Fruit fly (Drosophila melanogaster) whole organism, embryonic: ENCODE data around the gene Nrd1.
A peak's percentile ranks its signal among the peaks of the same experiment; 100 is the strongest.

Experiments used
- CG11560 ChIP-seq: fragments of 200-800 bp; sonication (Bioruptor generic); IDR thresholded peaks from 3 replicates; pipeline ENCODE4 v1.3.6; 2022; ENCODE audit warnings: missing biosample characterization, missing genetic modification characterization
- CG11695 ChIP-seq: fragments of 200-800 bp; sonication (Bioruptor generic); IDR thresholded peaks from 3 replicates; pipeline ENCODE4 v1.3.6; 2022; ENCODE audit warnings: missing biosample characterization, missing genetic modification characterization
- CG12071 ChIP-seq: fragments of 200-800 bp; sonication (Bioruptor generic); optimal IDR thresholded peaks from 3 replicates; lab custom pipeline; 2018; ENCODE audit warnings: missing biosample characterization, mild to moderate bottlenecking, missing genetic modification characterization
- CG12299 ChIP-seq: fragments of 200-800 bp; sonication (Bioruptor generic); optimal IDR thresholded peaks from 2 replicates; lab custom pipeline; 2018; ENCODE audit warnings: missing biosample characterization, mild to moderate bottlenecking, missing genetic modification characterization
- CG13424 ChIP-seq: fragments of 200-800 bp; sonication (Bioruptor generic); optimal IDR thresholded peaks from 2 replicates; lab custom pipeline; 2019; ENCODE audit warnings: missing biosample characterization, mild to moderate bottlenecking, missing genetic modification characterization, moderate library complexity
- CG14860 ChIP-seq: fragments of 200-800 bp; sonication (Bioruptor generic); IDR thresholded peaks from 3 replicates; pipeline ENCODE4 v1.3.6; 2022; ENCODE audit warnings: missing biosample characterization, missing genetic modification characterization; ENCODE audit not compliant: partially characterized antibody
- CG15011 ChIP-seq: fragments of 200-800 bp; sonication (Bioruptor generic); optimal IDR thresholded peaks from 3 replicates; lab custom pipeline; 2018; ENCODE audit warnings: missing biosample characterization, mild to moderate bottlenecking, missing genetic modification characterization
- CG15269 ChIP-seq: fragments of 200-800 bp; sonication (Bioruptor generic); optimal IDR thresholded peaks from 2 replicates; lab custom pipeline; 2018; ENCODE audit warnings: missing biosample characterization, mild to moderate bottlenecking, missing genetic modification characterization, moderate library complexity
- CG15514 ChIP-seq: fragments of 200-800 bp; sonication (Bioruptor generic); optimal IDR thresholded peaks from 3 replicates; lab custom pipeline; 2017; ENCODE audit warnings: missing biosample characterization, missing genetic modification characterization, mild to moderate bottlenecking, moderate library complexity, missing genetic modification reagents
- CG17359 ChIP-seq: fragments of 200-800 bp; sonication (Bioruptor generic); optimal IDR thresholded peaks from 3 replicates; lab custom pipeline; 2018; ENCODE audit warnings: missing biosample characterization, mild to moderate bottlenecking, missing genetic modification characterization, moderate library complexity
- CG2678 ChIP-seq: fragments of 200-800 bp; sonication (Bioruptor generic); optimal IDR thresholded peaks from 3 replicates; lab custom pipeline; 2019; ENCODE audit warnings: missing biosample characterization, mild to moderate bottlenecking, missing genetic modification characterization, moderate library complexity
- CG2712 ChIP-seq: fragments of 200-800 bp; optimal IDR thresholded peaks from 3 replicates; lab custom pipeline; 2019; ENCODE audit warnings: missing biosample characterization, mild to moderate bottlenecking, missing genetic modification characterization, moderate library complexity
- CG3281 ChIP-seq: fragments of 200-800 bp; sonication (Bioruptor generic); optimal IDR thresholded peaks from 3 replicates; lab custom pipeline; 2017; ENCODE audit warnings: missing biosample characterization, mild to moderate bottlenecking, missing genetic modification characterization
- CG4707 ChIP-seq: fragments of 200-800 bp; sonication (Bioruptor generic); optimal IDR thresholded peaks from 2 replicates; lab custom pipeline; 2018; ENCODE audit warnings: missing biosample characterization, mild to moderate bottlenecking, missing genetic modification characterization, moderate library complexity
- CG6854 ChIP-seq: fragments of 200-800 bp; sonication (Bioruptor generic); optimal IDR thresholded peaks from 3 replicates; lab custom pipeline; 2017; ENCODE audit warnings: missing biosample characterization, mild to moderate bottlenecking, missing genetic modification characterization
- CG7372 ChIP-seq: fragments of 200-800 bp; sonication (Bioruptor generic); IDR thresholded peaks from 2 replicates; pipeline ENCODE4 v1.3.6; 2022; ENCODE audit warnings: missing biosample characterization, missing genetic modification characterization
- CG7928 ChIP-seq: fragments of 200-800 bp; sonication (Bioruptor generic); optimal IDR thresholded peaks from 2 replicates; lab custom pipeline; 2017; ENCODE audit warnings: missing biosample characterization, mild to moderate bottlenecking, missing genetic modification characterization
- CG7987 ChIP-seq: fragments of 200-800 bp; sonication (Bioruptor generic); optimal IDR thresholded peaks from 2 replicates; lab custom pipeline; 2018; ENCODE audit warnings: missing biosample characterization, mild to moderate bottlenecking, missing genetic modification characterization, moderate library complexity
- CG8089 ChIP-seq: fragments of 200-800 bp; sonication (Bioruptor generic); optimal IDR thresholded peaks from 3 replicates; lab custom pipeline; 2016; ENCODE audit warnings: missing biosample characterization, missing genetic modification characterization
- CG8290 ChIP-seq, 3 experiments: fragments of 200-800 bp; sonication (Bioruptor generic); optimal IDR thresholded peaks; 2 replicates each; lab custom pipeline; 2016 to 2019; ENCODE audit warnings: missing biosample characterization in 3 of 3, missing genetic modification characterization in 3 of 3, mild to moderate bottlenecking in 2 of 3, moderate library complexity in 1 of 3
- CG8924 ChIP-seq: fragments of 200-800 bp; optimal IDR thresholded peaks from 3 replicates; lab custom pipeline; 2019; ENCODE audit warnings: missing biosample characterization, mild to moderate bottlenecking, missing genetic modification characterization, moderate library complexity
- E2f1 ChIP-seq: fragments of 200-800 bp; sonication (Bioruptor generic); IDR thresholded peaks from 2 replicates; pipeline ENCODE4 v1.3.6; 2022; ENCODE audit warnings: missing biosample characterization, missing genetic modification characterization
- Elba2 ChIP-seq: fragments of 200-800 bp; sonication (Bioruptor generic); optimal IDR thresholded peaks from 3 replicates; lab custom pipeline; 2016; ENCODE audit warnings: missing biosample characterization, missing genetic modification characterization
- Fer3 ChIP-seq: fragments of 200-800 bp; sonication (Bioruptor generic); optimal IDR thresholded peaks from 2 replicates; lab custom pipeline; 2018; ENCODE audit warnings: missing biosample characterization, mild to moderate bottlenecking, missing genetic modification characterization, moderate library complexity
- Meics ChIP-seq: fragments of 200-800 bp; sonication (Bioruptor generic); optimal IDR thresholded peaks from 2 replicates; lab custom pipeline; 2017; ENCODE audit warnings: missing biosample characterization, mild to moderate bottlenecking, missing genetic modification characterization
- Mrtf ChIP-seq: fragments of 200-800 bp; sonication (Bioruptor generic); IDR thresholded peaks from 3 replicates; pipeline ENCODE4 v1.3.6; 2022; ENCODE audit warnings: missing biosample characterization, missing genetic modification characterization
- Rfx ChIP-seq: fragments of 200-800 bp; sonication (Bioruptor generic); IDR thresholded peaks from 2 replicates; pipeline ENCODE4 v1.3.6; 2022; ENCODE audit warnings: missing biosample characterization, missing genetic modification characterization
- Tbp ChIP-seq: fragments of >200 bp; optimal IDR thresholded peaks from 2 replicates; lab custom pipeline; 2018; ENCODE audit warnings: missing biosample characterization, missing genetic modification characterization
- cas ChIP-seq: fragments of 200-800 bp; sonication (Bioruptor generic); IDR thresholded peaks from 2 replicates; pipeline ENCODE4 v1.3.6; 2022; ENCODE audit warnings: missing biosample characterization, missing genetic modification characterization
- chif ChIP-seq, 2 experiments: fragments of 200-800 bp; sonication (Bioruptor generic); optimal IDR thresholded peaks; 3 replicates each; lab custom pipeline; 2016; ENCODE audit warnings: missing biosample characterization in 2 of 2, missing genetic modification characterization in 2 of 2
- ci ChIP-seq: fragments of 200-800 bp; sonication (Bioruptor generic); IDR thresholded peaks from 3 replicates; pipeline ENCODE4 v1.3.6; 2022; ENCODE audit warnings: missing biosample characterization, missing genetic modification characterization
- dati ChIP-seq: fragments of 200-800 bp; sonication (Bioruptor generic); IDR thresholded peaks from 2 replicates; pipeline ENCODE4 v1.3.6; 2022; ENCODE audit warnings: missing biosample characterization, missing genetic modification characterization
- dm ChIP-seq: fragments of 200-800 bp; sonication (Bioruptor generic); optimal IDR thresholded peaks from 3 replicates; lab custom pipeline; 2016; ENCODE audit warnings: missing biosample characterization, missing genetic modification characterization
- ewg ChIP-seq: fragments of 200-800 bp; sonication (Bioruptor generic); optimal IDR thresholded peaks from 3 replicates; lab custom pipeline; 2017; ENCODE audit warnings: mild to moderate bottlenecking, missing biosample characterization, missing genetic modification reagents, missing genetic modification characterization
- fu2 ChIP-seq: fragments of 200-800 bp; sonication (Bioruptor generic); optimal IDR thresholded peaks from 2 replicates; lab custom pipeline; 2016; ENCODE audit warnings: missing biosample characterization, missing genetic modification characterization
- gsb-n ChIP-seq: fragments of 200-800 bp; sonication (Bioruptor generic); optimal IDR thresholded peaks from 3 replicates; lab custom pipeline; 2018; ENCODE audit warnings: missing biosample characterization, mild to moderate bottlenecking, missing genetic modification characterization
- knrl ChIP-seq: fragments of 200-800 bp; sonication (Bioruptor generic); IDR thresholded peaks from 3 replicates; pipeline ENCODE4 v1.3.6; 2022; ENCODE audit warnings: missing biosample characterization, missing genetic modification characterization; ENCODE audit not compliant: partially characterized antibody
- oc ChIP-seq: fragments of 200-800 bp; sonication (Bioruptor generic); optimal IDR thresholded peaks from 2 replicates; lab custom pipeline; 2018; ENCODE audit warnings: missing biosample characterization, mild to moderate bottlenecking, missing genetic modification characterization, moderate library complexity
- pfk ChIP-seq: fragments of 200-800 bp; sonication (Bioruptor generic); optimal IDR thresholded peaks from 2 replicates; lab custom pipeline; 2018; ENCODE audit warnings: missing biosample characterization, mild to moderate bottlenecking, missing genetic modification characterization, moderate library complexity
- prd ChIP-seq, 3 experiments: fragments of >200 bp in 2 of 3; fragments of 200-800 bp in 1 of 3; sonication (Bioruptor generic) in 1 of 3; optimal IDR thresholded peaks in 2 of 3; IDR thresholded peaks in 1 of 3; 2 replicates in 2 of 3; 3 replicates in 1 of 3; pipeline versions ENCODE4 v1.3.6 to Lab custom; 2017 to 2022; ENCODE audit warnings: missing biosample characterization in 1 of 3, missing genetic modification characterization in 1 of 3
- psq ChIP-seq: fragments of 200-800 bp; sonication (Bioruptor generic); optimal IDR thresholded peaks from 2 replicates; lab custom pipeline; 2017; ENCODE audit warnings: missing biosample characterization, missing genetic modification characterization
- pzg ChIP-seq: fragments of 200-800 bp; sonication (Bioruptor generic); optimal IDR thresholded peaks from 3 replicates; lab custom pipeline; 2018; ENCODE audit warnings: missing biosample characterization, mild to moderate bottlenecking, missing genetic modification characterization, moderate library complexity
- repo ChIP-seq: fragments of 200-800 bp; sonication (Bioruptor generic); optimal IDR thresholded peaks from 2 replicates; lab custom pipeline; 2016; ENCODE audit warnings: missing biosample characterization, missing genetic modification characterization
- rib ChIP-seq: fragments of 200-800 bp; sonication (Bioruptor generic); IDR thresholded peaks from 2 replicates; pipeline ENCODE4 v1.3.6; 2022; ENCODE audit warnings: missing biosample characterization, missing genetic modification characterization
- schlank ChIP-seq: fragments of 200-800 bp; sonication (Bioruptor generic); optimal IDR thresholded peaks from 2 replicates; lab custom pipeline; 2018; ENCODE audit warnings: missing biosample characterization, mild to moderate bottlenecking, missing genetic modification characterization
- sisA ChIP-seq: fragments of 200-800 bp; sonication (Bioruptor generic); IDR thresholded peaks from 2 replicates; pipeline ENCODE4 v1.3.6; 2022; ENCODE audit warnings: missing biosample characterization, missing genetic modification characterization
- stwl ChIP-seq: fragments of 200-800 bp; sonication (Bioruptor generic); optimal IDR thresholded peaks from 3 replicates; lab custom pipeline; 2018; ENCODE audit warnings: missing biosample characterization, mild to moderate bottlenecking, missing genetic modification characterization, moderate library complexity
- tap ChIP-seq: fragments of 200-800 bp; optimal IDR thresholded peaks from 3 replicates; lab custom pipeline; 2019; ENCODE audit warnings: missing biosample characterization, mild to moderate bottlenecking, missing genetic modification characterization, moderate library complexity
- trh ChIP-seq: fragments of 200-800 bp; sonication (Bioruptor generic); optimal IDR thresholded peaks from 2 replicates; lab custom pipeline; 2016; ENCODE audit warnings: missing biosample characterization, missing genetic modification characterization
- tup ChIP-seq: fragments of 200-800 bp; sonication (Bioruptor generic); optimal IDR thresholded peaks from 2 replicates; lab custom pipeline; 2016; ENCODE audit warnings: missing biosample characterization, mild to moderate bottlenecking, missing genetic modification characterization, moderate library complexity

The Nrd1 gene

dm6 chrX:11821946-11822345, 46.7 kb downstream of the Nrd1 start (continued):
- no peak for TF ChIP-seq CG17359 (tag; lab: Kevin White, UChicago)
- peak; percentile 28 for TF ChIP-seq CG2678
- TF ChIP-seq CG3281 (GFP tag; lab: Kevin White, UChicago) = peak; percentile 24
- TF ChIP-seq stwl = no peak
- TF ChIP-seq Elba2 (GFP tag; lab: Kevin White, UChicago) = no peak
- peak; percentile 95 for TF ChIP-seq pfk
- no peak for TF ChIP-seq CG12299 (tag; lab: Kevin White, UChicago)
- TF ChIP-seq CG8290 (GFP tag; optimal IDR thresholded peaks at IDR 0.05; lab: Kevin White, UChicago) = no peak
- TF ChIP-seq CG8290 (tag; optimal IDR thresholded peaks at IDR 0.05; lab: Kevin White, UChicago) = no peak
- no peak for TF ChIP-seq CG11695 (GFP tag; lab: Robert Waterston, UW)
- no peak for TF ChIP-seq trh (GFP tag; lab: Kevin White, UChicago)
- TF ChIP-seq CG2712 = no peak
- TF ChIP-seq Fer3 (tag; lab: Kevin White, UChicago) = no peak
- no peak for TF ChIP-seq CG15011 (GFP tag; lab: Kevin White, UChicago)
- TF ChIP-seq tup (GFP tag; lab: Kevin White, UChicago) = no peak
- no peak for TF ChIP-seq prd (optimal IDR thresholded peaks at IDR 0.05; lab: Kevin White, UChicago)
- no peak for TF ChIP-seq prd (GFP tag; IDR thresholded peaks at IDR 0.05; lab: Robert Waterston, UW)
- TF ChIP-seq ewg = no peak
- no peak for TF ChIP-seq Mrtf (GFP tag; lab: Robert Waterston, UW)
- TF ChIP-seq ci (GFP tag; lab: Robert Waterston, UW) = 0 out of 3 replicates have a peak, but pooled peaks have one; percentile 57
- no peak for TF ChIP-seq chif (GFP tag; optimal IDR thresholded peaks at IDR 0.05; lab: Kevin White, UChicago)
- TF ChIP-seq Tbp (GFP tag; lab: Kevin White, UChicago) = no peak
- no peak for TF ChIP-seq CG8924
- no peak for TF ChIP-seq CG7987
- TF ChIP-seq sisA (GFP tag; lab: Robert Waterston, UW) = no peak
- no peak for TF ChIP-seq dm (GFP tag; lab: Kevin White, UChicago)
- TF ChIP-seq rib (GFP tag; lab: Robert Waterston, UW) = no peak
- TF ChIP-seq knrl (GFP tag; lab: Robert Waterston, UW) = no peak
- TF ChIP-seq CG4707 (GFP tag; lab: Kevin White, UChicago) = no peak
- TF ChIP-seq psq (GFP tag; lab: Kevin White, UChicago) = no peak
- no peak for TF ChIP-seq CG14860 (GFP tag; lab: Robert Waterston, UW)
- no peak for TF ChIP-seq CG15514 (GFP tag; lab: Kevin White, UChicago)
- TF ChIP-seq CG15269 (tag; lab: Kevin White, UChicago) = peak; percentile 27
- no peak for TF ChIP-seq CG7928 (GFP tag; lab: Kevin White, UChicago)
- no peak for TF ChIP-seq fu2 (GFP tag; lab: Kevin White, UChicago)
- peak; percentile 3 for TF ChIP-seq oc (tag; lab: Kevin White, UChicago)
- TF ChIP-seq repo (GFP tag; lab: Kevin White, UChicago) = no peak
- no peak for TF ChIP-seq dati
- no peak for TF ChIP-seq pzg (GFP tag; lab: Kevin White, UChicago)
- TF ChIP-seq CG11560 (tag; lab: Robert Waterston, UW) = no peak
- TF ChIP-seq cas = no peak
- no peak for TF ChIP-seq tap (tag; lab: Kevin White, UChicago)
- 0 out of 2 replicates have a peak, but pooled peaks have one; percentile 26 for TF ChIP-seq Rfx (GFP tag; lab: Robert Waterston, UW)
- no peak for TF ChIP-seq schlank (tag; lab: Kevin White, UChicago)
- peak; percentile 7 for TF ChIP-seq CG6854 (GFP tag; lab: Kevin White, UChicago)
- no peak for TF ChIP-seq CG12071
- no peak for TF ChIP-seq gsb-n (tag; lab: Kevin White, UChicago)
- TF ChIP-seq E2f1 (GFP tag; lab: Robert Waterston, UW) = 0 out of 2 replicates have a peak, but pooled peaks have one; percentile 23
- no peak for TF ChIP-seq CG8089
- TF ChIP-seq CG7372 (GFP tag; lab: Robert Waterston, UW) = no peak
- peak; percentile 29 for TF ChIP-seq Meics (GFP tag; lab: Kevin White, UChicago)
- TF ChIP-seq CG13424 = peak; percentile 26
